Worm (Caenorhabditis elegans) whole organism, L1 larva: ENCODE data around the gene F54E2.1.

Experiments used
- egl-27 ChIP-seq, 2 experiments: fragments of 150-350 bp in 1 of 2; sonication (generic microtip); optimal IDR thresholded peaks; 3 replicates each; lab custom pipeline; 2017 to 2018; ENCODE audit warnings: missing biosample characterization in 2 of 2, missing genetic modification characterization in 2 of 2, missing genetic modification reagents in 2 of 2
- elt-3 ChIP-seq, 6 experiments: fragments of 150-350 bp in 1 of 6; sonication (generic microtip); optimal IDR thresholded peaks; 2 replicates each; lab custom pipeline; 2017 to 2018; ENCODE audit warnings: missing biosample characterization in 6 of 6, missing genetic modification characterization in 6 of 6, inconsistent platforms in 1 of 6
- fos-1 ChIP-seq: fragments of 150-350 bp; optimal IDR thresholded peaks from 2 replicates; lab custom pipeline; 2014; ENCODE audit warnings: missing biosample characterization, missing genetic modification characterization
- lin-13 ChIP-seq: fragments of 150-350 bp; optimal IDR thresholded peaks from 2 replicates; lab custom pipeline; 2014; ENCODE audit warnings: missing biosample characterization, missing genetic modification reagents, missing genetic modification characterization
- nhr-12 ChIP-seq: sonication (generic microtip); optimal IDR thresholded peaks from 2 replicates; lab custom pipeline; 2017; ENCODE audit warnings: missing biosample characterization, missing genetic modification characterization
- nhr-76 ChIP-seq: sonication (generic microtip); optimal IDR thresholded peaks from 2 replicates; lab custom pipeline; 2017; ENCODE audit warnings: missing biosample characterization, missing genetic modification characterization
- ztf-11 ChIP-seq, 2 experiments: sonication (generic microtip); optimal IDR thresholded peaks; 2 replicates each; lab custom pipeline; 2016 to 2017; ENCODE audit warnings: missing genetic modification characterization in 2 of 2, missing biosample characterization in 1 of 2, missing compliant biosample characterization in 1 of 2

- no peak for TF ChIP-seq nhr-12
- TF ChIP-seq fos-1 (tag; lab: Kevin White, UChicago), result no peak
- TF ChIP-seq egl-27 (tag; optimal IDR thresholded peaks at IDR 0.05; lab: Kevin White, UChicago), result no peak
- no peak for TF ChIP-seq nhr-76 (tag; lab: Kevin White, UChicago)
- TF ChIP-seq elt-3 (tag; optimal IDR thresholded peaks at IDR 0.05; lab: Kevin White, UChicago), result no peak
- no peak for TF ChIP-seq lin-13 (GFP tag; lab: Kevin White, UChicago)
- TF ChIP-seq ztf-11 (tag; optimal IDR thresholded peaks at IDR 0.05; lab: Kevin White, UChicago), result no peak
Measured at ce11 chrV:2836501-2836900, 26.3 kb downstream of the F54E2.1 start, which contains the start of gene srj-45.
